Worm (Caenorhabditis elegans): ENCODE results near the gene unc-8.

unc-8 gene

DNA sequence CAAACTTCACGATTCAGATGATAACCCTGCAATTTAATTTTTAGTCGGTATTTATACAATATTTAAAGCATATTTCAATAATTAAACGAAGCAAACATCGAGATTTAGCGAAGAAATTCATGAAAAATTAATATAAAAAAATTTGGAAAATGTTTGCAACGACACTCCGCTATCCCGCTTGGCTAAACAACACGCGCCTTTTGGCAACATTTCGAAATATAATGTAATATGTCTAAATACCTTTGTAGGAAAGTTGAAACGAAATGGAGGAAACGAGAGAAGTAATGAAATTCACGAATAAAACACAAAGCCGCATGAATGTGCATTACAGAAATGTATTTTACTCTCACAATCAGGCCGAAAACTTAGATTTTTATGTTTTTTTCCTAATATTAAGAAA is 31.2 kb upstream of the unc-8 start, which contains the start of gene rpc-1 (continued):
- TF ChIP-seq tbx-2 (tag; optimal IDR thresholded peaks at IDR 0.05), result peak; percentile 22
- TF ChIP-seq sup-37 (GFP tag; optimal IDR thresholded peaks at IDR 0.05), result no peak
- TF ChIP-seq sptf-1 (tag; optimal IDR thresholded peaks at IDR 0.05), result no peak
- TF ChIP-seq dsc-1 (tag; optimal IDR thresholded peaks at IDR 0.05), result no peak
- TF ChIP-seq nhr-20 (tag; optimal IDR thresholded peaks at IDR 0.05), result peak; percentile 39
- TF ChIP-seq aha-1 (tag; optimal IDR thresholded peaks at IDR 0.05), result no peak
- TF ChIP-seq dpl-1 (GFP tag; optimal IDR thresholded peaks at IDR 0.05), result peak; percentile 55 to 80 (median 76)
- TF ChIP-seq unc-86 (tag; optimal IDR thresholded peaks at IDR 0.05), result no peak
- peak; percentile 5 for TF ChIP-seq nhr-90 (tag; optimal IDR thresholded peaks at IDR 0.05; ENCODE audit: poor library complexity)
- TF ChIP-seq alr-1 (tag; optimal IDR thresholded peaks at IDR 0.05; ENCODE audit: borderline replicate concordance), result no peak
- TF ChIP-seq ztf-4 (tag; optimal IDR thresholded peaks at IDR 0.05), result no peak
- peak; percentile 47 for TF ChIP-seq F16B12.6 (tag; optimal IDR thresholded peaks at IDR 0.05)
- TF ChIP-seq nhr-11 (tag; optimal IDR thresholded peaks at IDR 0.05), result no peak
- no peak for TF ChIP-seq hpl-2 (GFP tag; optimal IDR thresholded peaks at IDR 0.05)
- TF ChIP-seq fkh-8 (tag; optimal IDR thresholded peaks at IDR 0.05), result no peak
- TF ChIP-seq xbp-1 (tag; optimal IDR thresholded peaks at IDR 0.05), result no peak
- no peak for TF ChIP-seq nhr-28 (tag; optimal IDR thresholded peaks at IDR 0.05)
- TF ChIP-seq snu-23 (GFP tag; optimal IDR thresholded peaks at IDR 0.05), result peak; percentile 30
- TF ChIP-seq jun-1 (tag; optimal IDR thresholded peaks at IDR 0.05), result no peak
- TF ChIP-seq nhr-19 (GFP tag; conservative IDR thresholded peaks at IDR 0.05), result no peak
- TF ChIP-seq lin-13 (GFP tag; optimal IDR thresholded peaks at IDR 0.05), result no peak
- no peak for TF ChIP-seq mef-2 (tag; optimal IDR thresholded peaks at IDR 0.05)
- TF ChIP-seq efl-1 (optimal IDR thresholded peaks at IDR 0.05), result peak; percentile 50 to 79
- TF ChIP-seq efl-1 (GFP tag; optimal IDR thresholded peaks at IDR 0.05 in 1 of 2), result peak; percentile 74 to 98
- no peak for TF ChIP-seq unc-130 (tag; optimal IDR thresholded peaks at IDR 0.05)
- TF ChIP-seq nhr-47 (tag; optimal IDR thresholded peaks at IDR 0.05), result peak; percentile 46
- TF ChIP-seq isw-1 (GFP tag; IDR thresholded peaks at IDR 0.05), result no peak
- no peak for TF ChIP-seq egl-13 (tag; optimal IDR thresholded peaks at IDR 0.05)
- no peak for TF ChIP-seq hlh-4 (tag; optimal IDR thresholded peaks at IDR 0.05)
- TF ChIP-seq aly-2 (tag; optimal IDR thresholded peaks at IDR 0.05), result no peak
- TF ChIP-seq ceh-88 (GFP tag; IDR thresholded peaks at IDR 0.05), result no peak
- peak; percentile 47 to 90 for TF ChIP-seq lin-35 (GFP tag; optimal IDR thresholded peaks at IDR 0.05)
- TF ChIP-seq rnt-1 (tag; optimal IDR thresholded peaks at IDR 0.05), result peak; percentile 9
- TF ChIP-seq snpc-4 (tag; optimal IDR thresholded peaks at IDR 0.05), result no peak
- TF ChIP-seq pqm-1 (tag; optimal IDR thresholded peaks at IDR 0.05), result no peak
- TF ChIP-seq ceh-63 (GFP tag; optimal IDR thresholded peaks at IDR 0.05), result no peak
- TF ChIP-seq nhr-84 (tag; optimal IDR thresholded peaks at IDR 0.05), result no peak
- TF ChIP-seq hlh-17 (GFP tag; optimal IDR thresholded peaks at IDR 0.05; ENCODE audit: borderline replicate concordance), result no peak
- peak; percentile 40 for TF ChIP-seq blmp-1 (tag; optimal IDR thresholded peaks at IDR 0.05)
- TF ChIP-seq ces-1 (GFP tag; optimal IDR thresholded peaks at IDR 0.05), result no peak
- TF ChIP-seq mab-9 (GFP tag; IDR thresholded peaks at IDR 0.05), result no peak
- no peak for TF ChIP-seq lin-39 (tag; optimal IDR thresholded peaks at IDR 0.05)
- TF ChIP-seq nhr-85 (tag), result no peak
- TF ChIP-seq nhr-71 (tag; optimal IDR thresholded peaks at IDR 0.05), result peak; percentile 42
- no peak for TF ChIP-seq lir-3 (tag; optimal IDR thresholded peaks at IDR 0.05; ENCODE audit: poor library complexity)
- peak; percentile 22 to 75 for TF ChIP-seq lsy-2 (tag; optimal IDR thresholded peaks at IDR 0.05)

Measured in whole organism, L1 larva.